Fruit fly (Drosophila melanogaster) whole organism, embryonic: ENCODE data around the gene CG32447.

ENCODE experiments used
- CG10267 ChIP-seq: fragments of 200-800 bp; sonication (Bioruptor generic); optimal IDR thresholded peaks from 2 replicates; lab custom pipeline; 2018; ENCODE audit warnings: missing biosample characterization, mild to moderate bottlenecking, missing genetic modification characterization, moderate library complexity
- CG11085 ChIP-seq: fragments of 200-800 bp; sonication (Bioruptor generic); IDR thresholded peaks from 2 replicates; pipeline ENCODE4 v1.3.6; 2022; ENCODE audit warnings: missing biosample characterization, missing genetic modification characterization
- CG12299 ChIP-seq: fragments of 200-800 bp; sonication (Bioruptor generic); optimal IDR thresholded peaks from 2 replicates; lab custom pipeline; 2018; ENCODE audit warnings: missing biosample characterization, mild to moderate bottlenecking, missing genetic modification characterization
- CG12942 ChIP-seq: fragments of 200-800 bp; sonication (Bioruptor generic); optimal IDR thresholded peaks from 3 replicates; lab custom pipeline; 2016; ENCODE audit warnings: missing biosample characterization, missing genetic modification characterization
- CG15479 ChIP-seq: fragments of 200-800 bp; sonication (Bioruptor generic); optimal IDR thresholded peaks from 3 replicates; lab custom pipeline; 2019; ENCODE audit warnings: missing biosample characterization, mild to moderate bottlenecking, missing genetic modification characterization, moderate library complexity
- CG15514 ChIP-seq: fragments of 200-800 bp; sonication (Bioruptor generic); optimal IDR thresholded peaks from 3 replicates; lab custom pipeline; 2017; ENCODE audit warnings: missing biosample characterization, missing genetic modification characterization, mild to moderate bottlenecking, moderate library complexity, missing genetic modification reagents
- CG2129 ChIP-seq: fragments of 200-800 bp; sonication (Bioruptor generic); IDR thresholded peaks from 2 replicates; pipeline ENCODE4 v1.3.6; 2022; ENCODE audit warnings: missing biosample characterization, missing genetic modification characterization; ENCODE audit not compliant: partially characterized antibody
- CG3847 ChIP-seq: fragments of 200-800 bp; sonication (Bioruptor generic); IDR thresholded peaks from 2 replicates; pipeline ENCODE4 v1.3.6; 2022; ENCODE audit warnings: missing biosample characterization, missing genetic modification characterization
- CG42726 ChIP-seq: fragments of 200-800 bp; sonication (Bioruptor generic); IDR thresholded peaks from 2 replicates; pipeline ENCODE4 v1.3.6; 2022; ENCODE audit warnings: missing biosample characterization, missing genetic modification characterization; ENCODE audit not compliant: partially characterized antibody
- CG4854 ChIP-seq: fragments of 200-800 bp; sonication (Bioruptor generic); optimal IDR thresholded peaks from 2 replicates; lab custom pipeline; 2016; ENCODE audit warnings: missing biosample characterization, missing genetic modification characterization, inconsistent platforms
- CG5180 ChIP-seq: fragments of 200-800 bp; sonication (Bioruptor generic); optimal IDR thresholded peaks from 3 replicates; lab custom pipeline; 2017; ENCODE audit warnings: missing biosample characterization, missing genetic modification characterization, mild to moderate bottlenecking, moderate library complexity, missing genetic modification reagents
- CG5245 ChIP-seq: fragments of 200-800 bp; sonication (Bioruptor generic); optimal IDR thresholded peaks from 3 replicates; lab custom pipeline; 2016; ENCODE audit warnings: missing biosample characterization, missing genetic modification characterization
- CG6272 ChIP-seq: fragments of 200-800 bp; sonication (Bioruptor generic); IDR thresholded peaks from 2 replicates; pipeline ENCODE4 v1.3.6; 2022; ENCODE audit warnings: missing biosample characterization, missing genetic modification characterization
- CG7839 ChIP-seq: fragments of 200-800 bp; sonication (Bioruptor generic); optimal IDR thresholded peaks from 3 replicates; lab custom pipeline; 2018; ENCODE audit warnings: missing biosample characterization, mild to moderate bottlenecking, missing genetic modification characterization, moderate library complexity
- CG9727 ChIP-seq: fragments of 200-800 bp; sonication (Bioruptor generic); optimal IDR thresholded peaks from 3 replicates; lab custom pipeline; 2017; ENCODE audit warnings: missing biosample characterization, mild to moderate bottlenecking, missing genetic modification characterization
- CG9797 ChIP-seq: fragments of 200-800 bp; sonication (Bioruptor generic); optimal IDR thresholded peaks from 3 replicates; lab custom pipeline; 2018; ENCODE audit warnings: missing biosample characterization, mild to moderate bottlenecking, missing genetic modification characterization
- Dad ChIP-seq: fragments of 200-800 bp; sonication (Bioruptor generic); optimal IDR thresholded peaks from 3 replicates; lab custom pipeline; 2016; ENCODE audit warnings: missing biosample characterization, missing genetic modification characterization
- Doc2 ChIP-seq: fragments of 200-800 bp; sonication (Bioruptor generic); IDR thresholded peaks from 2 replicates; pipeline ENCODE4 v1.3.6; 2022; ENCODE audit warnings: missing biosample characterization, missing genetic modification characterization
- Dp ChIP-seq: fragments of 200-800 bp; sonication (Bioruptor generic); optimal IDR thresholded peaks from 2 replicates; lab custom pipeline; 2018; ENCODE audit warnings: missing biosample characterization, mild to moderate bottlenecking, missing genetic modification characterization, moderate library complexity
- E2f2 ChIP-seq: fragments of 200-800 bp; sonication (Bioruptor generic); IDR thresholded peaks from 2 replicates; pipeline ENCODE4 v1.3.6; 2022; ENCODE audit warnings: missing biosample characterization, missing genetic modification characterization
- HLH4C ChIP-seq: fragments of 200-800 bp; sonication (Bioruptor generic); IDR thresholded peaks from 3 replicates; pipeline ENCODE4 v1.3.6; 2022; ENCODE audit warnings: missing biosample characterization, missing genetic modification characterization; ENCODE audit not compliant: partially characterized antibody
- Hand ChIP-seq: fragments of 200-800 bp; sonication (Bioruptor generic); optimal IDR thresholded peaks from 2 replicates; lab custom pipeline; 2017; ENCODE audit warnings: mild to moderate bottlenecking, missing biosample characterization, missing genetic modification reagents, missing genetic modification characterization
- Hmx ChIP-seq: fragments of 200-800 bp; sonication (Bioruptor generic); optimal IDR thresholded peaks from 2 replicates; lab custom pipeline; 2016; ENCODE audit warnings: missing biosample characterization, missing genetic modification characterization
- MBD-R2 ChIP-seq: fragments of 200-800 bp; sonication (Bioruptor generic); IDR thresholded peaks from 2 replicates; pipeline ENCODE4 v1.3.6; 2022; ENCODE audit warnings: missing biosample characterization, missing genetic modification characterization
- Nf-YC ChIP-seq: fragments of 200-800 bp; optimal IDR thresholded peaks from 3 replicates; lab custom pipeline; 2019; ENCODE audit warnings: missing biosample characterization, mild to moderate bottlenecking, missing genetic modification characterization, moderate library complexity
- Rfx ChIP-seq: fragments of 200-800 bp; sonication (Bioruptor generic); IDR thresholded peaks from 2 replicates; pipeline ENCODE4 v1.3.6; 2022; ENCODE audit warnings: missing biosample characterization, missing genetic modification characterization
- Rx ChIP-seq: fragments of 200-800 bp; sonication (Bioruptor generic); IDR thresholded peaks from 2 replicates; pipeline ENCODE4 v1.3.6; 2022; ENCODE audit warnings: missing biosample characterization, missing genetic modification characterization
- TFAM ChIP-seq: fragments of 200-800 bp; sonication (Bioruptor generic); optimal IDR thresholded peaks from 2 replicates; lab custom pipeline; 2017; ENCODE audit warnings: missing biosample characterization, missing genetic modification characterization, inconsistent platforms
- Taf1 ChIP-seq: fragments of 200-800 bp; sonication (Bioruptor generic); IDR thresholded peaks from 2 replicates; pipeline ENCODE4 v1.3.6; 2022; ENCODE audit warnings: missing biosample characterization, missing genetic modification characterization
- ase ChIP-seq: fragments of 200-800 bp; sonication (Bioruptor generic); IDR thresholded peaks from 3 replicates; pipeline ENCODE4 v1.3.6; 2022; ENCODE audit warnings: missing biosample characterization, missing genetic modification characterization
- cg ChIP-seq: fragments of 200-800 bp; sonication (Bioruptor generic); optimal IDR thresholded peaks from 3 replicates; lab custom pipeline; 2019; ENCODE audit warnings: missing biosample characterization, mild to moderate bottlenecking, missing genetic modification characterization, moderate library complexity
- chn ChIP-seq: fragments of 200-800 bp; sonication (Bioruptor generic); optimal IDR thresholded peaks from 2 replicates; lab custom pipeline; 2016; ENCODE audit warnings: missing biosample characterization, missing genetic modification characterization
- cwo ChIP-seq: fragments of 200-800 bp; sonication (Bioruptor generic); optimal IDR thresholded peaks from 3 replicates; lab custom pipeline; 2017; ENCODE audit warnings: missing biosample characterization, missing genetic modification characterization, mild to moderate bottlenecking, moderate library complexity, missing genetic modification reagents
- dan ChIP-seq: fragments of 200-800 bp; sonication (Bioruptor generic); IDR thresholded peaks from 2 replicates; pipeline ENCODE4 v1.3.6; 2022; ENCODE audit warnings: missing biosample characterization, missing genetic modification characterization
- dati ChIP-seq: fragments of 200-800 bp; sonication (Bioruptor generic); IDR thresholded peaks from 2 replicates; pipeline ENCODE4 v1.3.6; 2022; ENCODE audit warnings: missing biosample characterization, missing genetic modification characterization
- dimm ChIP-seq: fragments of 200-800 bp; sonication (Bioruptor generic); IDR thresholded peaks from 2 replicates; pipeline ENCODE4 v1.3.6; 2022; ENCODE audit warnings: missing biosample characterization, missing genetic modification characterization
- en ChIP-seq: fragments of 200-800 bp; sonication (Bioruptor generic); optimal IDR thresholded peaks from 2 replicates; lab custom pipeline; 2016; ENCODE audit warnings: missing biosample characterization, missing genetic modification characterization
- ftz-f1 ChIP-seq: fragments of 200-800 bp; sonication (Bioruptor generic); optimal IDR thresholded peaks from 2 replicates; lab custom pipeline; 2016; ENCODE audit warnings: missing biosample characterization, missing genetic modification characterization
- hkb ChIP-seq, 2 experiments: fragments of 200-800 bp in 1 of 2; fragments of >200 bp in 1 of 2; sonication (Bioruptor generic) in 1 of 2; IDR thresholded peaks in 1 of 2; optimal IDR thresholded peaks in 1 of 2; 2 replicates each; pipeline versions ENCODE4 v1.3.6 to Lab custom; 2017 to 2022; ENCODE audit warnings: missing biosample characterization in 1 of 2, missing genetic modification characterization in 1 of 2
- insv ChIP-seq, 2 experiments: fragments of 200-800 bp; sonication (Bioruptor generic); optimal IDR thresholded peaks; 3 replicates each; lab custom pipeline; 2016 to 2018; ENCODE audit warnings: missing biosample characterization in 2 of 2, missing genetic modification characterization in 2 of 2
- jigr1 ChIP-seq: fragments of 200-800 bp; sonication (Bioruptor generic); IDR thresholded peaks from 3 replicates; pipeline ENCODE4 v1.3.6; 2022; ENCODE audit warnings: missing biosample characterization, missing genetic modification characterization
- klu ChIP-seq: fragments of 200-800 bp; sonication (Bioruptor generic); IDR thresholded peaks from 2 replicates; pipeline ENCODE4 v1.3.6; 2022; ENCODE audit warnings: missing biosample characterization, missing genetic modification characterization
- knrl ChIP-seq: fragments of 200-800 bp; sonication (Bioruptor generic); IDR thresholded peaks from 3 replicates; pipeline ENCODE4 v1.3.6; 2022; ENCODE audit warnings: missing biosample characterization, missing genetic modification characterization; ENCODE audit not compliant: partially characterized antibody
- luna ChIP-seq: fragments of 200-800 bp; sonication (Bioruptor generic); optimal IDR thresholded peaks from 2 replicates; lab custom pipeline; 2016; ENCODE audit warnings: missing biosample characterization, missing genetic modification characterization
- otp ChIP-seq: fragments of 200-800 bp; sonication (Bioruptor generic); IDR thresholded peaks from 3 replicates; pipeline ENCODE4, ENCODE4 v1.3.6; 2022; ENCODE audit warnings: missing biosample characterization, missing genetic modification characterization
- p53 ChIP-seq: fragments of 200-800 bp; sonication (Bioruptor generic); optimal IDR thresholded peaks from 2 replicates; lab custom pipeline; 2016; ENCODE audit warnings: missing biosample characterization, missing genetic modification characterization
- sima ChIP-seq: fragments of 200-800 bp; sonication (Bioruptor generic); optimal IDR thresholded peaks from 2 replicates; lab custom pipeline; 2016; ENCODE audit warnings: missing biosample characterization, missing genetic modification characterization
- sqz ChIP-seq: fragments of 200-800 bp; sonication (Bioruptor generic); optimal IDR thresholded peaks from 3 replicates; lab custom pipeline; 2018; ENCODE audit warnings: missing biosample characterization, mild to moderate bottlenecking, missing genetic modification characterization
- zen2 ChIP-seq: fragments of 200-800 bp; sonication (Bioruptor generic); IDR thresholded peaks from 3 replicates; pipeline ENCODE4 v1.3.6; 2022; ENCODE audit warnings: missing biosample characterization, missing genetic modification characterization; ENCODE audit not compliant: partially characterized antibody
- zfh2 ChIP-seq: fragments of 200-800 bp; sonication (Bioruptor generic); optimal IDR thresholded peaks from 2 replicates; lab custom pipeline; 2016; ENCODE audit warnings: missing biosample characterization, missing genetic modification characterization

Gene CG32447

dm6 chr3L:21652768-21653167, 53.4 kb downstream of the CG32447 start (continued):
- TF ChIP-seq Nf-YC (tag; lab: Kevin White, UChicago) (peak; percentile 34), HLH4C (GFP tag; lab: Robert Waterston, UW) (no peak), luna (GFP tag; lab: Kevin White, UChicago) (no peak), otp (GFP tag; lab: Robert Waterston, UW) (peak; percentile 49; the same call in 1 of the 3 replicates), zfh2 (GFP tag; lab: Kevin White, UChicago) (peak; percentile 40), CG12942 (peak; percentile 58), Doc2 (no peak), CG6272 (no peak), dan (GFP tag; lab: Robert Waterston, UW) (no peak), TFAM (GFP tag; lab: Kevin White, UChicago) (no peak), sqz (GFP tag; lab: Kevin White, UChicago) (no peak), Hmx (no peak), ase (GFP tag; lab: Robert Waterston, UW) (peak; percentile 73), CG9727 (GFP tag; lab: Kevin White, UChicago) (peak; percentile 20), CG15479 (no peak), CG5180 (GFP tag; lab: Kevin White, UChicago) (no peak), ftz-f1 (GFP tag; lab: Kevin White, UChicago) (peak; percentile 31), E2f2 (GFP tag; lab: Robert Waterston, UW) (peak; percentile 46; the same call in 1 of the 2 replicates), MBD-R2 (GFP tag; lab: Robert Waterston, UW) (peak; percentile 29; the same call in 1 of the 2 replicates), CG3847 (GFP tag; lab: Robert Waterston, UW) (peak; percentile 61), jigr1 (GFP tag; lab: Robert Waterston, UW) (no peak), CG11085 (GFP tag; lab: Robert Waterston, UW) (peak; percentile 78), knrl (GFP tag; lab: Robert Waterston, UW) (peak; percentile 52; the same call in 1 of the 3 replicates), hkb (optimal IDR thresholded peaks at IDR 0.05; lab: Kevin White, UChicago) (no peak), hkb (GFP tag; IDR thresholded peaks at IDR 0.05; lab: Robert Waterston, UW) (peak; percentile 55; the same call in 1 of the 2 replicates), p53 (GFP tag; lab: Kevin White, UChicago) (peak; percentile 19), klu (GFP tag; lab: Robert Waterston, UW) (no peak), cg (no peak), chn (GFP tag; lab: Kevin White, UChicago) (peak; percentile 54), CG4854 (GFP tag; lab: Kevin White, UChicago) (peak; percentile 53), en (GFP tag; lab: Kevin White, UChicago) (peak; percentile 44), insv (GFP tag; optimal IDR thresholded peaks at IDR 0.05; lab: Kevin White, UChicago) (peak in 1 of 2 experiments; percentile 84), dimm (GFP tag; lab: Robert Waterston, UW) (no peak), CG7839 (tag; lab: Kevin White, UChicago) (peak; percentile 75), Taf1 (no peak), sima (GFP tag; lab: Kevin White, UChicago) (no peak), CG15514 (GFP tag; lab: Kevin White, UChicago) (peak; percentile 38), CG2129 (GFP tag; lab: Robert Waterston, UW) (no peak), CG42726 (peak; percentile 79), cwo (GFP tag; lab: Kevin White, UChicago) (no peak), zen2 (GFP tag; lab: Robert Waterston, UW) (no peak), CG10267 (tag; lab: Kevin White, UChicago) (peak; percentile 67), CG5245 (peak; percentile 87), Dad (GFP tag; lab: Kevin White, UChicago) (peak; percentile 59), CG9797 (no peak), Dp (GFP tag; lab: Kevin White, UChicago) (peak; percentile 39), Rx (GFP tag; lab: Robert Waterston, UW) (0 out of 2 replicates have a peak, but pooled peaks have one; percentile 12), Hand (GFP tag; lab: Kevin White, UChicago) (no peak), dati (GFP tag; lab: Robert Waterston, UW) (no peak), CG12299 (tag; lab: Kevin White, UChicago) (no peak), Rfx (GFP tag; lab: Robert Waterston, UW) (peak; percentile 88)
